Fruit fly (Drosophila melanogaster) whole organism, pupa: ENCODE data around the gene CG2818.

Experiments used
- CG10348 ChIP-seq: fragments of 200-800 bp; sonication (Bioruptor generic); IDR thresholded peaks from 2 replicates; pipeline ENCODE4 v1.3.6; 2022; ENCODE audit warnings: missing biosample characterization, missing genetic modification characterization
- CG12605 ChIP-seq: fragments of 200-800 bp; sonication (Bioruptor generic); IDR thresholded peaks from 2 replicates; pipeline ENCODE4 v1.3.6; 2022; ENCODE audit warnings: missing biosample characterization, missing genetic modification characterization
- CG13204 ChIP-seq: fragments of 200-800 bp; sonication (Bioruptor generic); optimal IDR thresholded peaks from 2 replicates; lab custom pipeline; 2018; ENCODE audit warnings: missing biosample characterization, mild to moderate bottlenecking, missing genetic modification characterization, moderate library complexity
- CG14655 ChIP-seq: fragments of 200-800 bp; sonication (Bioruptor generic); optimal IDR thresholded peaks from 3 replicates; lab custom pipeline; 2017; ENCODE audit warnings: mild to moderate bottlenecking, missing biosample characterization, missing genetic modification reagents, missing genetic modification characterization
- CG15710 ChIP-seq: fragments of 200-800 bp; sonication (Bioruptor generic); optimal IDR thresholded peaks from 2 replicates; lab custom pipeline; 2018; ENCODE audit warnings: missing biosample characterization, mild to moderate bottlenecking, missing genetic modification characterization, moderate library complexity
- CG17806 ChIP-seq: fragments of 200-800 bp; sonication (Bioruptor generic); optimal IDR thresholded peaks from 2 replicates; lab custom pipeline; 2018; ENCODE audit warnings: missing biosample characterization, mild to moderate bottlenecking, missing genetic modification characterization, moderate library complexity
- CG32121 ChIP-seq: fragments of 200-800 bp; sonication (Bioruptor generic); IDR thresholded peaks from 2 replicates; pipeline ENCODE4 v1.3.6; 2022; ENCODE audit warnings: missing biosample characterization, missing genetic modification characterization
- CG34367 ChIP-seq: fragments of 200-800 bp; sonication (Bioruptor generic); optimal IDR thresholded peaks from 2 replicates; lab custom pipeline; 2018; ENCODE audit warnings: missing biosample characterization, mild to moderate bottlenecking, missing genetic modification characterization
- CG4496 ChIP-seq: fragments of 200-800 bp; sonication (Bioruptor generic); IDR thresholded peaks from 3 replicates; pipeline ENCODE4 v1.3.6; 2022; ENCODE audit warnings: missing biosample characterization, missing genetic modification characterization
- CG8159 ChIP-seq: fragments of 200-800 bp; sonication (Bioruptor generic); optimal IDR thresholded peaks from 3 replicates; lab custom pipeline; 2018; ENCODE audit warnings: missing biosample characterization, mild to moderate bottlenecking, missing genetic modification characterization, moderate library complexity
- CG8301 ChIP-seq: fragments of 200-800 bp; sonication (Bioruptor generic); optimal IDR thresholded peaks from 2 replicates; lab custom pipeline; 2018; ENCODE audit warnings: missing biosample characterization, mild to moderate bottlenecking, missing genetic modification characterization
- CG9948 ChIP-seq: fragments of 200-800 bp; sonication (Bioruptor generic); optimal IDR thresholded peaks from 2 replicates; lab custom pipeline; 2018; ENCODE audit warnings: missing biosample characterization, mild to moderate bottlenecking, missing genetic modification characterization, moderate library complexity
- D1 ChIP-seq: fragments of 200-800 bp; sonication (Bioruptor generic); optimal IDR thresholded peaks from 2 replicates; lab custom pipeline; 2018; ENCODE audit warnings: missing biosample characterization, mild to moderate bottlenecking, missing genetic modification characterization, moderate library complexity
- EcR ChIP-seq: fragments of 200-800 bp; sonication (Bioruptor generic); optimal IDR thresholded peaks from 3 replicates; lab custom pipeline; 2019; ENCODE audit warnings: missing biosample characterization, missing genetic modification characterization, mild to moderate bottlenecking, moderate library complexity, missing genetic modification reagents
- Ets98B ChIP-seq: fragments of 200-800 bp; sonication (Bioruptor generic); IDR thresholded peaks from 2 replicates; pipeline ENCODE4 v1.3.6; 2022; ENCODE audit warnings: missing biosample characterization, missing genetic modification characterization
- Pif1A ChIP-seq: fragments of 200-800 bp; sonication (Bioruptor generic); optimal IDR thresholded peaks from 3 replicates; lab custom pipeline; 2016; ENCODE audit warnings: missing biosample characterization, missing genetic modification characterization
- Pif1B ChIP-seq: fragments of 200-800 bp; sonication (Bioruptor generic); optimal IDR thresholded peaks from 3 replicates; lab custom pipeline; 2016; ENCODE audit warnings: missing biosample characterization, missing genetic modification characterization
- Snoo ChIP-seq: fragments of 200-800 bp; sonication (Bioruptor generic); optimal IDR thresholded peaks from 3 replicates; lab custom pipeline; 2017; ENCODE audit warnings: missing biosample characterization, mild to moderate bottlenecking, missing genetic modification characterization, inconsistent platforms
- fd96Ca ChIP-seq: fragments of 200-800 bp; sonication (Bioruptor generic); IDR thresholded peaks from 3 replicates; pipeline ENCODE4 v1.3.6; 2022; ENCODE audit warnings: missing biosample characterization, missing genetic modification characterization
- gl ChIP-seq: fragments of 200-800 bp; sonication (Bioruptor generic); optimal IDR thresholded peaks from 2 replicates; lab custom pipeline; 2018; ENCODE audit warnings: missing biosample characterization, mild to moderate bottlenecking, missing genetic modification characterization
- rn ChIP-seq: fragments of 200-800 bp; sonication (Bioruptor generic); IDR thresholded peaks from 2 replicates; pipeline ENCODE4 v1.3.6; 2022; ENCODE audit warnings: missing biosample characterization, missing genetic modification characterization

CG2818 gene

DNA sequence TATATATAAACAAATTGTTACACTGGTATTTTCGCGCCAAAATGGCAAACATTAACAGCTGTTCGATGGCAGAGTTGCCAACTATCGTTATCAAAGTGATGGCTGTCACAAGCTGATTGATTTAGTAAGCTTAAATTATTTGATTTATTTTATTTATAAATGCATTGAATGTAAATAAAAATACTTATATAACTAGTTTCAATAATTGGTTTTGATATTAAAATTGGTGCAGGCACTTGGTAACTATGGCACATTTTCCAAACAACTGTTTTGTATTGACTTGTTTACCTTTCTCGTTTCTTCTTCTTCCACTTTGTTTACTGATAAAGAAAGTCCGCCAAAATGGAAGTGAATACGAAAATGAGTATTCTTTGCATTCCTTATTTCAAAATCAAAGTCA lies 1.5 kb upstream of the CG2818 start, which contains the start of gene cutlet:
cutlet (minus strand) TSS at position 84 of the 400 bp plus-strand sequence.
- TF ChIP-seq CG12605 (GFP tag; lab: Robert Waterston, UW) (no peak), CG34367 (tag; lab: Kevin White, UChicago) (no peak), gl (no peak), CG9948 (tag; lab: Kevin White, UChicago) (no peak), CG17806 (tag; lab: Kevin White, UChicago) (no peak), CG10348 (GFP tag; lab: Robert Waterston, UW) (no peak), CG14655 (GFP tag; lab: Kevin White, UChicago) (no peak), CG13204 (GFP tag; lab: Kevin White, UChicago) (no peak), CG8301 (tag; lab: Kevin White, UChicago) (no peak), CG4496 (GFP tag; lab: Robert Waterston, UW) (no peak), Pif1B (no peak)

DNA sequence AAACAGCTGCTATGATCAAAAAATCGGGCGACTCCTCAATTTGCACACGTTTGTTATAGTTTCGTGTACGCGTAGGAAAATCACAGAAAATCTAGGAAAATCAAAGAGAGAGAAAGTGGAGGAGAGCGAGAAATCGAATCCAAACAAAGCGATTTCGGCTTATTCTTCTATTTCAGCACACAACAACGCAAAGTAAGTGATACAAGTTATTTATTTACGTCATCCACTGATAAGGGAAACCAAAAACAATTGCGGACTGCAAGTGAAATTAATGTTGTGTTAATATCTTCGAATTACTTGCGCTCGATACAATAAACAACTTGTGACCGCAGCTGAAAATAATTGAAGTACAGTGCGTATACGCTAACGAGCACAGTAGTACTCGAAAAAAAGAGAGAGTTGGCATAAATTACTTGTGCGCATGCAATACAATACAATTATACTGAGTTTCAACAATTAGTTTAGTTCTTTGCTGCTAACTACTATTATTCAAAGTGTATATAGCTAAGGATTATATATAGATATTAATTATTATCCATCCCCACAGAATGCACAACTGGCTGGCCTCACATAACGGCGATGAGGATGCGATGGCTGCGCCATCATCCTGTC lies 491 bp downstream of the CG2818 start:
- no peak for TF ChIP-seq D1 (tag; lab: Kevin White, UChicago)
- no peak for TF ChIP-seq Snoo (tag; lab: Kevin White, UChicago)
- no peak for TF ChIP-seq CG4496 (GFP tag; lab: Robert Waterston, UW)
- no peak for TF ChIP-seq CG12605 (GFP tag; lab: Robert Waterston, UW)
- no peak for TF ChIP-seq fd96Ca (GFP tag; lab: Robert Waterston, UW)

DNA sequence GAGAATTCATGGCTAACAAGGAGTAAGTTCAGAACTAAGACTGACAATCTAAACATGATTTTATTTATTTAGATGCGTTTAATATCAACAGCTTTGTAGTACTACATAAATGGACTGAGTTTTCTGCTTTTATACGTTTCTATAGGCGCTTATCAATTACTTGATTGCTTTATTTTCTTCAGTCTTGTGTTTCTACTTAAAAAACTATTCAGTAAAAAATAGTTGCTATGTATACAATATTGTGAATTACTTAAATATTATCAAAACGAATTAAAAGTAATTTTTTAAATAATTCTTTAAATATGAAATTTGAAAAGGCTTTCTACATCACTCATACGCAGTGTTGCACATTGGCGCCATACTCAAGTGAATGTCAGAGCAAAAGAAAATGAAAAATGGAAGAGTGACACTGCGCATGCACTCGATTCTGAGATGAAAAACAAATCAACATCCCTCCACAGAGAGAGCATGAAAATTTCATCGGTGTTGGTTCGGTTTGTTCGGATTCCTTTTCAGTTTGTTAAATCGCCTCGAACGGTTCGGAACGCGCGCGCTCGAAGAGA lies 4.6 kb downstream of the CG2818 start, which contains the start of the genes lectin-24A and Shaw:
lectin-24A (minus strand) TSS at position 101 of the 563 bp plus-strand sequence.
Shaw (plus strand) TSS at position 513 of the 563 bp plus-strand sequence.
- TF ChIP-seq CG32121 (no peak), CG17806 (tag; lab: Kevin White, UChicago) (no peak), fd96Ca (GFP tag; lab: Robert Waterston, UW) (no peak), Pif1B (no peak), CG34367 (tag; lab: Kevin White, UChicago) (no peak), EcR (GFP tag; lab: Kevin White, UChicago) (no peak), CG14655 (GFP tag; lab: Kevin White, UChicago) (no peak), CG4496 (GFP tag; lab: Robert Waterston, UW) (no peak)

DNA sequence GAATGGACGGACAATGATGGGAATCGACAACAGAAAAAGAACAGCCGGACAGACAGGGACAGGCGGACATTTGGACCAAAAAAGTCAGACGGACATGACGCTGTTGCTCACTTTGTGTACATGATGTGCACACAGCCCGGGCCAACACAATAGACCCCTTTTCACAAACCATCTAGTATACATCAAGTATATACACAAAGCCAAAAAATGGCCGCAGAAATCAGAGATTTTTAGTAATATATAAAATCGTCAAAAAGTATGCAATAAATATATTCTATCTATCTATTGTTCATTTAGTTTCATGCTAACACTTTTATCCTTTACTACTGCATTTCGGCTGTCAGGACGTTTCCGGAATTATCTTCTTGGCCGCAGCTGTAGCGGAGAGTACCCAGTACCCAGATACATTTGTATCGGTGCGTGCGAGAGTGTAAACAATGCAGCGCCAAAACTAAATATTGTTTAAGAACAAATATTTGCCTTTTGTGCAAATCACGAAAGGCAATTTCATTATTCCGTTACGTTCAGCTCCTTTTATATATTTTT lies 6.3 kb downstream of the CG2818 start:
- no peak for TF ChIP-seq CG14655 (GFP tag; lab: Kevin White, UChicago)
- TF ChIP-seq Pif1B: peak; percentile 38
- 0 out of 3 replicates have a peak, but pooled peaks have one; percentile 12 for TF ChIP-seq fd96Ca (GFP tag; lab: Robert Waterston, UW)
- TF ChIP-seq EcR (GFP tag; lab: Kevin White, UChicago): no peak
- no peak for TF ChIP-seq D1 (tag; lab: Kevin White, UChicago)
- TF ChIP-seq CG9948 (tag; lab: Kevin White, UChicago): no peak
- TF ChIP-seq CG17806 (tag; lab: Kevin White, UChicago): no peak
- no peak for TF ChIP-seq CG13204 (GFP tag; lab: Kevin White, UChicago)
- no peak for TF ChIP-seq CG32121
- no peak for TF ChIP-seq Snoo (tag; lab: Kevin White, UChicago)
- no peak for TF ChIP-seq Ets98B (GFP tag; lab: Robert Waterston, UW)
- TF ChIP-seq Pif1A (GFP tag; lab: Kevin White, UChicago): peak; percentile 52
- TF ChIP-seq CG10348 (GFP tag; lab: Robert Waterston, UW): no peak
- peak; percentile 49 for TF ChIP-seq CG8159 (tag; lab: Kevin White, UChicago)
- TF ChIP-seq gl: no peak
- TF ChIP-seq CG34367 (tag; lab: Kevin White, UChicago): peak; percentile 29
- no peak for TF ChIP-seq CG8301 (tag; lab: Kevin White, UChicago)
- 0 out of 3 replicates have a peak, but pooled peaks have one; percentile 27 for TF ChIP-seq CG4496 (GFP tag; lab: Robert Waterston, UW)
- TF ChIP-seq CG15710 (tag; lab: Kevin White, UChicago): no peak
- no peak for TF ChIP-seq rn
- no peak for TF ChIP-seq CG12605 (GFP tag; lab: Robert Waterston, UW)

DNA sequence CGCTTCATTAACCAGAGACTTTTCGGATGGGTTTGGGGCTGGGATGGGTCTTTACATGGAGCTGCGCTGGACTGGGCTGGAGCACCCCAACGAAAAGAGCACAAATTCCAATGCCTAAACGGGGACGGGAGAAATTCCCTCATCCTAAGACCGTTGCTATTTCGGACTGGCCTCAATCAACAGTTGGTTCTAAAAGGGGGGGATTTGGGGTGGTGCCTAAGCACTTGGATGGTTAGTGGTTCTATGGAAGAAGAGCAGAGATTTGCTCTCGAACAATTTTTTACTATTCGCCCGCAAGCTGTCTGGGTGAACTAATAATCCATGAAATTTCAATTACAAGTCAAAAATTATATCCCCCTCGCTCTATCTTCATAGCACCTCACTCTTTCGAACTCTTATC lies 16.5 kb downstream of the CG2818 start:
- TF ChIP-seq Ets98B (GFP tag; lab: Robert Waterston, UW): no peak
- no peak for TF ChIP-seq CG17806 (tag; lab: Kevin White, UChicago)
- no peak for TF ChIP-seq D1 (tag; lab: Kevin White, UChicago)
- no peak for TF ChIP-seq CG9948 (tag; lab: Kevin White, UChicago)
- no peak for TF ChIP-seq CG10348 (GFP tag; lab: Robert Waterston, UW)
- TF ChIP-seq gl: no peak
